Worm (Caenorhabditis elegans) whole organism, L4 larva: ENCODE measurements around the gene Y73C8C.12.

Source experiments
- Y105C5A.15 ChIP-seq: fragments of 200-800 bp; sonication (Bioruptor generic); IDR thresholded peaks from 2 replicates; pipeline ENCODE4 v1.3.6; 2022; ENCODE audit warnings: missing genetic modification characterization, missing compliant biosample characterization
- ceh-28 ChIP-seq: fragments of 150-350 bp; optimal IDR thresholded peaks from 2 replicates; lab custom pipeline; 2014; ENCODE audit warnings: missing biosample characterization, missing genetic modification reagents, missing genetic modification characterization
- nhr-48 ChIP-seq: sonication (generic microtip); optimal IDR thresholded peaks from 2 replicates; lab custom pipeline; 2016; ENCODE audit warnings: mild to moderate bottlenecking, missing genetic modification characterization, missing compliant biosample characterization

The Y73C8C.12 gene

DNA sequence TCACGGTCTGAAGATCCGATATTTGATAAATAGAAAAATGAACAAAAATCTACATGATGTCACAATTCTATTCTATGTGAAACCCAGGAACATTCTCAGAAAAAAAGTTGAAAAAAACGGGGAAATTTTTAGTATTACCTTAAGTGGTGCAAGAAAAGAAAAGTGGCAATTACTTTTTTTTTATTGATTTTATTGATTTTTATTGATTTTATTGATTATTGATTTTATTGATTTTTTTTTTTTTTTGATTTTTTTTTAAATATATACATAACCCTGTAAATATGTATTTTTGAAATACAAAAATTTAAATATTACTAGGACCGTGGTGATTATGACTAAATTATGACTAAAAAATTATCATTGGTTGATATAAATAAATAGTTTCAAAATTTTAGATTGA is 46.6 kb downstream of the Y73C8C.12 start:
- TF ChIP-seq Y105C5A.15 (GFP tag; lab: Robert Waterston, UW) (no peak), nhr-48 (tag; lab: Kevin White, UChicago) (no peak), ceh-28 (tag; lab: Kevin White, UChicago) (peak; percentile 86)
